Fruit fly (Drosophila melanogaster): Measurements from ENCODE around the gene CG6282.

The CG6282 gene

DNA sequence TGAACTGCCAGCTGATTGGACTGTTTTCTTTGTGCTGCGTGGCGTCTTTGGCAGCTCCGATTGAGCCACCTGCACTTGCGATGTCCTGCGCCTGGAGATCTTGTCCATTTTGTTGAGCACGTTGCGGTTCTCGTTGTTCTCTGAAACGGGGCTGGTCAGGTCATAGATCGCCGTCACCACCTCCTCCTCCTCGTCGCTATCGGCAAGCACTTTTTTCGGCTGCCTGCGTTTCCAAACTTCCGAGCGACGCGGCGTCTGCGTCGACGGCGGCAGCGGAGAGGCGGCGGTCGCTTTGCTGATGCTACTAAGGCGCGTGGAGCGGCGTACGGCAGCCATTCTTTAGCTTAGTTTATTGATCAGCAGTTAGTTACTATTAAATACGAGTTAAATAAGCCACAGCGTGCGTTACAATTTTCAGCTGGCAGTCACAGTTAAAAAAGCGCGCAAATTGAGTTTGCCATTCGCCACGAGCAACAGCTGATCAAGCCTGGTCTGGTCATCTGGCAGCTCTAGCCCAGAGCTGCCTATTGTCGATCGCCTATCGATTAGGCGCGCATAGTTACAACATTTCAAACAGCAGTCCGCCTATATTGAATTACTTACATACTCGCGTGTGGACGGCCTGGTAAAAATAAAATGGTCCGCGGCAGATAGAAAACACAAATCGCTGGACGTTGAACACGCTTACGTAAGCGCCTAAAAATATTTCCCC lies 29.3 kb downstream of the CG6282 start, which contains the start of gene Cdc6 (continued):
- TF ChIP-seq CG33213 (GFP tag; optimal IDR thresholded peaks at IDR 0.05): no peak
- TF ChIP-seq CG15073 (GFP tag; optimal IDR thresholded peaks at IDR 0.05): no peak
- no peak for TF ChIP-seq sisA (GFP tag; IDR thresholded peaks at IDR 0.05)
- TF ChIP-seq kay (GFP tag; optimal IDR thresholded peaks at IDR 0.05): no peak
- no peak for TF ChIP-seq CG10565 (GFP tag; optimal IDR thresholded peaks at IDR 0.05)
- TF ChIP-seq NfI (GFP tag; optimal IDR thresholded peaks at IDR 0.05): no peak
- no peak for TF ChIP-seq fd96Cb (tag; optimal IDR thresholded peaks at IDR 0.05)
- no peak for TF ChIP-seq CG1647 (GFP tag; optimal IDR thresholded peaks at IDR 0.05)
- TF ChIP-seq CG31365 (tag; optimal IDR thresholded peaks at IDR 0.05): no peak
- TF ChIP-seq CG7928 (GFP tag; optimal IDR thresholded peaks at IDR 0.05): no peak
- no peak for TF ChIP-seq CG3407 (GFP tag; optimal IDR thresholded peaks at IDR 0.05)
- no peak for TF ChIP-seq ken (GFP tag; IDR thresholded peaks at IDR 0.05)
- peak; percentile 7 for TF ChIP-seq nmo (GFP tag; optimal IDR thresholded peaks at IDR 0.05)
- TF ChIP-seq ro (GFP tag; IDR thresholded peaks at IDR 0.05): no peak
- no peak for TF ChIP-seq CG14014 (GFP tag; IDR thresholded peaks at IDR 0.05)
- TF ChIP-seq CG30020 (tag; optimal IDR thresholded peaks at IDR 0.05): no peak
- TF ChIP-seq Awh (GFP tag; IDR thresholded peaks at IDR 0.05): no peak
- no peak for TF ChIP-seq peb (GFP tag; IDR thresholded peaks at IDR 0.05)
- no peak for TF ChIP-seq klu (GFP tag; IDR thresholded peaks at IDR 0.05)
- TF ChIP-seq maf-S (GFP tag; optimal IDR thresholded peaks at IDR 0.05): no peak
- no peak for TF ChIP-seq CG7556 (GFP tag; optimal IDR thresholded peaks at IDR 0.05)
- TF ChIP-seq CG2199 (GFP tag; IDR thresholded peaks at IDR 0.05): no peak
- no peak for TF ChIP-seq CG8765 (GFP tag; IDR thresholded peaks at IDR 0.05)
- no peak for TF ChIP-seq CG4617 (GFP tag; optimal IDR thresholded peaks at IDR 0.05; ENCODE audit: borderline replicate concordance)
- no peak for TF ChIP-seq CG17328 (GFP tag; IDR thresholded peaks at IDR 0.05)
- TF ChIP-seq CG16813 (GFP tag; IDR thresholded peaks at IDR 0.05; ENCODE audit: partially characterized antibody): peak; percentile 22; the same call in 1 of the 3 replicates
- no peak for TF ChIP-seq nerfin-1 (tag; optimal IDR thresholded peaks at IDR 0.05)
- no peak for TF ChIP-seq CG17802 (tag; optimal IDR thresholded peaks at IDR 0.05)
- TF ChIP-seq D (optimal IDR thresholded peaks at IDR 0.05): no peak
- no peak for TF ChIP-seq D (GFP tag; optimal IDR thresholded peaks at IDR 0.05)
- TF ChIP-seq MESR4 (GFP tag; optimal IDR thresholded peaks at IDR 0.05): peak; percentile 49
- TF ChIP-seq wek (GFP tag; optimal IDR thresholded peaks at IDR 0.05): no peak
- no peak for TF ChIP-seq salm (tag; optimal IDR thresholded peaks at IDR 0.05)
- peak; percentile 60; the same call in 1 of the 3 replicates for TF ChIP-seq so (GFP tag; IDR thresholded peaks at IDR 0.05)
- TF ChIP-seq CG2116 (GFP tag; optimal IDR thresholded peaks at IDR 0.05): peak; percentile 99
- TF ChIP-seq h (optimal IDR thresholded peaks at IDR 0.05): no peak
- no peak for TF ChIP-seq Xrp1 (GFP tag; IDR thresholded peaks at IDR 0.05)
- TF ChIP-seq amos (GFP tag; IDR thresholded peaks at IDR 0.05; ENCODE audit: partially characterized antibody): peak; percentile 48; the same call in 1 of the 2 replicates
- 0 out of 3 replicates have a peak, but pooled peaks have one; percentile 32 for TF ChIP-seq CG7963 (GFP tag; IDR thresholded peaks at IDR 0.05; ENCODE audit: partially characterized antibody)
- TF ChIP-seq CG9727 (GFP tag; optimal IDR thresholded peaks at IDR 0.05): no peak
- TF ChIP-seq sr (GFP tag; IDR thresholded peaks at IDR 0.05): no peak
- no peak for TF ChIP-seq run (tag; optimal IDR thresholded peaks at IDR 0.05)
- no peak for TF ChIP-seq Jarid2 (GFP tag; optimal IDR thresholded peaks at IDR 0.05)
- no peak for TF ChIP-seq sc (optimal IDR thresholded peaks at IDR 0.05)
- no peak for TF ChIP-seq sc (GFP tag; optimal IDR thresholded peaks at IDR 0.05)
- no peak for TF ChIP-seq CG15011 (GFP tag; optimal IDR thresholded peaks at IDR 0.05)
- TF ChIP-seq CG11456 (GFP tag; IDR thresholded peaks at IDR 0.05): no peak
- no peak for TF ChIP-seq Rx (GFP tag; IDR thresholded peaks at IDR 0.05)
- no peak for TF ChIP-seq Hmr (GFP tag; optimal IDR thresholded peaks at IDR 0.05)
- no peak for TF ChIP-seq CG5180 (GFP tag; optimal IDR thresholded peaks at IDR 0.05)
- peak in 1 of 2 experiments; percentile 81 for TF ChIP-seq Pdp1 (GFP tag; optimal IDR thresholded peaks at IDR 0.05)

Data from whole organism, embryonic.